Fruit fly (Drosophila melanogaster) Kc167 (cell line): ENCODE data around the gene AdoR.

Experiments
- h ChIP-seq: fragments of >200 bp; optimal IDR thresholded peaks from 3 replicates; lab custom pipeline; 2018; ENCODE audit warnings: missing external identifiers
- insv ChIP-seq: fragments of >200 bp; optimal IDR thresholded peaks from 3 replicates; lab custom pipeline; 2018; ENCODE audit warnings: missing external identifiers
- psq ChIP-seq: fragments of >200 bp; optimal IDR thresholded peaks from 2 replicates; lab custom pipeline; 2017; ENCODE audit warnings: missing external identifiers
- ttk ChIP-seq: sonication (Bioruptor generic); optimal IDR thresholded peaks from 2 replicates; lab custom pipeline; 2017; ENCODE audit warnings: missing external identifiers

DNA sequence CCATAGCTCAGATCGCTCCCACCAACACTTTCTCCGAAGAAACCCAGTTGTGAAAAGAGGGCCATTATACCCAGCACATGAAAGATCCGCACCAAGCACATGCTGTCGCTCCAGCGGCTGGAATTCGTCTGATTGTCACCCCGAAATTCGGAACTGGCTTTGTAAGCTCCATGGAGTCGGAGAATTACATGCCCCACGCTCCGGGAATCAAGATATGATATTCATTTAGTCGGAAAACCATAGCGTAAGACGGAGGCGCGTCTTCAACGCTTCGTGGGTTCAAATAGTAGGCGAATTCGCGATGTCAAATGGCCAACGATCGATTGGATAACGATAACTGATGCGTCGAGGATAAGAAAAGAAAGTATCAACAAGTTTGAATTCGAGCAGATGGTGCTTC, 24.8 kb downstream of the AdoR start, which contains the start of gene CG45073:
- TF ChIP-seq h (no peak), psq (lab: Kevin White, UChicago) (no peak), ttk (lab: Kevin White, UChicago) (no peak), insv (no peak)
